Worm (Caenorhabditis elegans) whole organism, L4 larva: Measurements from ENCODE around the gene dmsr-12.

ENCODE experiments used
- D1046.2 ChIP-seq: fragments of 200-800 bp; sonication (Bioruptor generic); IDR thresholded peaks from 2 replicates; pipeline ENCODE4 v1.3.6; 2022; ENCODE audit warnings: missing genetic modification characterization, missing compliant biosample characterization
- F26F4.8 ChIP-seq: fragments of 200-800 bp; sonication (Bioruptor generic); conservative IDR thresholded peaks from 2 replicates; pipeline ENCODE4 v1.3.6; 2022; ENCODE audit warnings: missing genetic modification characterization, missing compliant biosample characterization
- Y105C5A.15 ChIP-seq: fragments of 200-800 bp; sonication (Bioruptor generic); IDR thresholded peaks from 2 replicates; pipeline ENCODE4 v1.3.6; 2022; ENCODE audit warnings: missing genetic modification characterization, missing compliant biosample characterization
- aha-1 ChIP-seq: fragments of 150-350 bp; peaks from one replicate; lab custom pipeline; 2014; ENCODE audit warnings: missing biosample characterization, missing genetic modification characterization
- aly-2 ChIP-seq: sonication (generic microtip); optimal IDR thresholded peaks from 2 replicates; lab custom pipeline; 2018; ENCODE audit warnings: missing biosample characterization, missing genetic modification characterization
- ceh-20 ChIP-seq: fragments of 200-800 bp; sonication (Bioruptor generic); IDR thresholded peaks from 2 replicates; pipeline ENCODE4 v1.3.6; 2022; ENCODE audit warnings: missing genetic modification reagents, missing genetic modification characterization, missing compliant biosample characterization
- ceh-62 ChIP-seq: sonication (generic microtip); optimal IDR thresholded peaks from 2 replicates; lab custom pipeline; 2017; ENCODE audit warnings: missing biosample characterization, missing genetic modification characterization
- daf-16 ChIP-seq, 3 experiments: sonication (generic microtip); optimal IDR thresholded peaks; 2 replicates each; lab custom pipeline; 2016 to 2017; ENCODE audit warnings: missing genetic modification characterization in 3 of 3, missing genetic modification reagents in 3 of 3, mild to moderate bottlenecking in 2 of 3, missing compliant biosample characterization in 2 of 3, missing biosample characterization in 1 of 3, moderate library complexity in 1 of 3
- daf-19 ChIP-seq: fragments of 200-800 bp; sonication (Bioruptor generic); conservative IDR thresholded peaks from 2 replicates; pipeline ENCODE4 v1.3.6; 2022; ENCODE audit warnings: missing genetic modification characterization, missing compliant biosample characterization
- dmd-6 ChIP-seq: fragments of 200-800 bp; sonication (Bioruptor generic); IDR thresholded peaks from 2 replicates; pipeline ENCODE4 v1.3.6; 2022; ENCODE audit warnings: missing genetic modification reagents, missing genetic modification characterization, missing compliant biosample characterization
- dmd-8 ChIP-seq: fragments of 200-800 bp; sonication (Bioruptor generic); IDR thresholded peaks from 2 replicates; pipeline ENCODE4 v1.3.6; 2022; ENCODE audit warnings: missing genetic modification characterization, missing compliant biosample characterization
- dve-1 ChIP-seq: sonication (generic microtip); optimal IDR thresholded peaks from 2 replicates; lab custom pipeline; 2017; ENCODE audit warnings: antibody characterized with exemption, mild to moderate bottlenecking, missing genetic modification characterization, missing compliant biosample characterization; ENCODE audit not compliant: insufficient read depth
- fkh-10 ChIP-seq: fragments of 150-350 bp; optimal IDR thresholded peaks from 2 replicates; lab custom pipeline; 2014; ENCODE audit warnings: missing biosample characterization, missing genetic modification reagents, missing genetic modification characterization
- fos-1 ChIP-seq: fragments of 150-350 bp; optimal IDR thresholded peaks from 2 replicates; lab custom pipeline; 2014; ENCODE audit warnings: missing biosample characterization, missing genetic modification characterization
- lim-7 ChIP-seq: fragments of 200-800 bp; sonication (Bioruptor generic); IDR thresholded peaks from 2 replicates; pipeline ENCODE4 v1.3.6; 2022; ENCODE audit warnings: missing genetic modification characterization, missing compliant biosample characterization
- lin-29 ChIP-seq: fragments of 200-800 bp; sonication (Bioruptor generic); IDR thresholded peaks from 2 replicates; pipeline ENCODE4 v1.3.6; 2022; ENCODE audit warnings: missing genetic modification reagents, missing genetic modification characterization, missing compliant biosample characterization
- mdt-29 ChIP-seq: fragments of 200-800 bp; sonication (Bioruptor generic); IDR thresholded peaks from 2 replicates; pipeline ENCODE4 v1.3.6; 2022; ENCODE audit warnings: missing genetic modification reagents, missing genetic modification characterization, missing compliant biosample characterization
- mxl-3 ChIP-seq: fragments of 200-800 bp; sonication (Bioruptor generic); optimal IDR thresholded peaks from 2 replicates; lab custom pipeline; 2018; ENCODE audit warnings: mild to moderate bottlenecking, missing genetic modification characterization, missing compliant biosample characterization
- nhr-102 ChIP-seq: sonication (generic microtip); optimal IDR thresholded peaks from 2 replicates; lab custom pipeline; 2016; ENCODE audit warnings: mild to moderate bottlenecking, missing genetic modification characterization, moderate library complexity, missing compliant biosample characterization
- nhr-11 ChIP-seq: fragments of 150-350 bp; optimal IDR thresholded peaks from 2 replicates; lab custom pipeline; 2014; ENCODE audit warnings: missing biosample characterization, missing genetic modification characterization
- nhr-237 ChIP-seq: sonication (generic microtip); optimal IDR thresholded peaks from 2 replicates; lab custom pipeline; 2017; ENCODE audit warnings: missing biosample characterization, missing genetic modification characterization
- nhr-28 ChIP-seq: fragments of 150-350 bp; optimal IDR thresholded peaks from 2 replicates; lab custom pipeline; 2014; ENCODE audit warnings: missing biosample characterization, missing genetic modification characterization
- nhr-41 ChIP-seq: fragments of 200-800 bp; sonication (Bioruptor generic); IDR thresholded peaks from 2 replicates; pipeline ENCODE4 v1.3.6; 2022; ENCODE audit warnings: missing genetic modification reagents, missing genetic modification characterization, missing compliant biosample characterization
- nhr-6 ChIP-seq: fragments of 150-350 bp; optimal IDR thresholded peaks from 2 replicates; lab custom pipeline; 2014; ENCODE audit warnings: missing biosample characterization, missing genetic modification characterization
- nhr-76 ChIP-seq: fragments of 150-350 bp; optimal IDR thresholded peaks from 2 replicates; lab custom pipeline; 2014; ENCODE audit warnings: missing biosample characterization, missing genetic modification characterization
- php-3 ChIP-seq: fragments of 200-800 bp; sonication (Bioruptor generic); IDR thresholded peaks from 2 replicates; pipeline ENCODE4 v1.3.6; 2022; ENCODE audit warnings: missing genetic modification reagents, missing genetic modification characterization, missing compliant biosample characterization
- pqm-1 ChIP-seq: sonication (generic microtip); optimal IDR thresholded peaks from 2 replicates; lab custom pipeline; 2017; ENCODE audit warnings: missing biosample characterization, missing genetic modification characterization
- sdz-12 ChIP-seq: fragments of 200-800 bp; sonication (Bioruptor generic); optimal IDR thresholded peaks from 2 replicates; lab custom pipeline; 2018; ENCODE audit warnings: mild to moderate bottlenecking, missing genetic modification characterization, missing compliant biosample characterization
- set-16 ChIP-seq: fragments of 200-800 bp; sonication (Bioruptor generic); IDR thresholded peaks from 2 replicates; pipeline ENCODE4 v1.3.6; 2022; ENCODE audit warnings: missing genetic modification reagents, missing genetic modification characterization, missing compliant biosample characterization
- spr-1 ChIP-seq: sonication (generic microtip); optimal IDR thresholded peaks from 2 replicates; lab custom pipeline; 2016; ENCODE audit warnings: mild to moderate bottlenecking, missing genetic modification characterization, missing compliant biosample characterization
- tra-1 ChIP-seq: fragments of 200-800 bp; sonication (Bioruptor generic); IDR thresholded peaks from 2 replicates; pipeline ENCODE4 v1.3.6; 2022; ENCODE audit warnings: missing genetic modification reagents, missing genetic modification characterization, missing compliant biosample characterization
- unc-62 ChIP-seq, 3 experiments: fragments of 150-350 bp in 1 of 3; sonication (generic microtip); optimal IDR thresholded peaks in 2 of 3; peaks in 1 of 3; 1 replicate in 1 of 3; 2 replicates in 2 of 3; lab custom pipeline; 2014 to 2017; ENCODE audit warnings: missing biosample characterization in 3 of 3, missing genetic modification characterization in 3 of 3, missing genetic modification reagents in 3 of 3, missing genotype in 1 of 3
- zfp-2 ChIP-seq: sonication (generic microtip); optimal IDR thresholded peaks from 2 replicates; lab custom pipeline; 2016; ENCODE audit warnings: mild to moderate bottlenecking, missing genetic modification characterization, missing compliant biosample characterization
- zfp-3 ChIP-seq: fragments of 200-800 bp; sonication (Bioruptor generic); conservative IDR thresholded peaks from 2 replicates; pipeline ENCODE4 v1.3.6; 2022; ENCODE audit warnings: missing genetic modification reagents, missing genetic modification characterization, missing compliant biosample characterization
- ztf-7 ChIP-seq: fragments of 150-350 bp; optimal IDR thresholded peaks from 2 replicates; lab custom pipeline; 2014; ENCODE audit warnings: missing biosample characterization, missing genetic modification characterization

Gene dmsr-12

ce11 chrV:6810091-6810490 lies 3.9 kb upstream of the dmsr-12 start:
- TF ChIP-seq lim-7 (no peak), ztf-7 (tag; lab: Kevin White, UChicago) (no peak), daf-16 (GFP tag; optimal IDR thresholded peaks at IDR 0.05; lab: Kevin White, UChicago) (no peak), daf-16 (tag; optimal IDR thresholded peaks at IDR 0.05; lab: Kevin White, UChicago) (peak; percentile 64), nhr-102 (tag; lab: Kevin White, UChicago) (no peak), pqm-1 (tag; lab: Kevin White, UChicago) (peak; percentile 71), nhr-28 (tag; lab: Kevin White, UChicago) (peak; percentile 73), tra-1 (GFP tag; lab: Robert Waterston, UW) (no peak)
- TF ChIP-seq, all 104 proteins: peak for 3

ce11 chrV:6808962-6809361 lies 2.7 kb upstream of the dmsr-12 start, which contains the start of gene dmsr-16:
Gene dmsr-16 (minus strand): TSS chrV:6809062.
- TF ChIP-seq dmd-8 (GFP tag; lab: Robert Waterston, UW) (no peak), unc-62 (GFP tag; optimal IDR thresholded peaks at IDR 0.05 in 1 of 2; lab: Kevin White, UChicago) (peak in 1 of 2 experiments; percentile 34), unc-62 (tag; optimal IDR thresholded peaks at IDR 0.05; lab: Kevin White, UChicago) (no peak)

ce11 chrV:6803992-6804391 lies 2.2 kb downstream of the dmsr-12 start, which contains the start of gene dmsr-11:
Gene dmsr-11 (minus strand): TSS chrV:6804092.
- no peak for TF ChIP-seq dve-1 (tag; lab: Kevin White, UChicago)
- no peak for TF ChIP-seq spr-1 (tag; lab: Kevin White, UChicago)
- no peak for TF ChIP-seq aly-2 (tag; lab: Kevin White, UChicago)
- TF ChIP-seq mdt-29 (GFP tag; lab: Robert Waterston, UW), result no peak
- no peak for TF ChIP-seq php-3
- TF ChIP-seq F26F4.8 (GFP tag; lab: Robert Waterston, UW), result no peak
- no peak for TF ChIP-seq set-16
- no peak for TF ChIP-seq nhr-6 (tag; lab: Kevin White, UChicago)
- no peak for TF ChIP-seq zfp-2 (tag; lab: Kevin White, UChicago)
- no peak for TF ChIP-seq ceh-62 (tag; lab: Kevin White, UChicago)
- TF ChIP-seq zfp-3 (GFP tag; lab: Robert Waterston, UW), result no peak
- no peak for TF ChIP-seq nhr-76 (tag; lab: Kevin White, UChicago)
- TF ChIP-seq daf-19 (GFP tag; lab: Robert Waterston, UW), result no peak

ce11 chrV:6801850-6802249 lies 4.4 kb downstream of the dmsr-12 start, which contains the start of gene dmsr-10:
Gene dmsr-10 (minus strand): TSS chrV:6801950.
- TF ChIP-seq aha-1 (tag; lab: Kevin White, UChicago) (peak; percentile 3), dmd-8 (GFP tag; lab: Robert Waterston, UW) (no peak)

DNA sequence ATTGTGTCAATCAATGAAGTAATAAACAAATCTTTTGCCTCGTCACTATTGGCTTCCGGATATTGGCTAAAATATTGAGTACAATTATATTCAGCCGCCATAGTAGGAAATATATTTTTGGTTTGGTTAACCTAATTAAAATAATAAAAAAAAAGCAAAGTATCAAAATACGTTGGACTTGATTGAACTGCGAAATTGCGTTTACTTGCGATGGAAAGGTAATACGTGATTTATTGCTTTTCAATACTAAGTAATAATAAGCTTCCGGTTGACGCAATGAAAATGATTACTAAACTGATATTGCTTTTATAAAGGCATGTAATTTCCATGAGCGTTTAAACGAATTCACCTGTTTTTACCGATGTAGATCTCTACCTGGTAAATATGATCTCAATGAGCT lies 6.7 kb downstream of the dmsr-12 start, which contains the start of gene dmsr-9:
Gene dmsr-9 (minus strand): TSS at position 101 of the 400 bp plus-strand sequence.
- no peak for TF ChIP-seq nhr-237 (tag; lab: Kevin White, UChicago)
- no peak for TF ChIP-seq Y105C5A.15
- TF ChIP-seq fos-1 (tag; lab: Kevin White, UChicago), result no peak
- no peak for TF ChIP-seq nhr-102 (tag; lab: Kevin White, UChicago)
- TF ChIP-seq dmd-6 (GFP tag; lab: Robert Waterston, UW), result no peak
- no peak for TF ChIP-seq nhr-11
- TF ChIP-seq lin-29, result no peak
- no peak for TF ChIP-seq mxl-3
- TF ChIP-seq ceh-20 (GFP tag; lab: Robert Waterston, UW), result no peak
- TF ChIP-seq set-16, result no peak
- no peak for TF ChIP-seq nhr-41
- TF ChIP-seq sdz-12 (GFP tag; lab: Kevin White, UChicago), result no peak
- TF ChIP-seq fkh-10, result no peak
- TF ChIP-seq daf-16 (GFP tag; optimal IDR thresholded peaks at IDR 0.05; lab: Kevin White, UChicago), result no peak
- no peak for TF ChIP-seq daf-16 (tag; optimal IDR thresholded peaks at IDR 0.05; lab: Kevin White, UChicago)
- TF ChIP-seq mdt-29 (GFP tag; lab: Robert Waterston, UW), result no peak
- no peak for TF ChIP-seq D1046.2 (GFP tag; lab: Robert Waterston, UW)
